Worm (Caenorhabditis elegans): ENCODE results near the gene cyp-33A1.

- TF ChIP-seq nhr-43 (tag; optimal IDR thresholded peaks at IDR 0.05; ENCODE audit: poor library complexity, severe bottlenecking) (no peak), nhr-76 (tag; optimal IDR thresholded peaks at IDR 0.05) (no peak), ztf-11 (tag; optimal IDR thresholded peaks at IDR 0.05) (no peak), ceh-16 (tag; optimal IDR thresholded peaks at IDR 0.05) (no peak), ZK546.5 (tag; optimal IDR thresholded peaks at IDR 0.05) (no peak), pha-4 (tag; optimal IDR thresholded peaks at IDR 0.05) (no peak), fkh-10 (GFP tag; optimal IDR thresholded peaks at IDR 0.05) (no peak), daf-12 (tag; optimal IDR thresholded peaks at IDR 0.05) (no peak), mdl-1 (tag; optimal IDR thresholded peaks at IDR 0.05) (no peak)
Observed at ce11 chrV:7708525-7708924, 27.3 kb upstream of the cyp-33A1 start, which contains the start of gene ZK105.11.

All from whole organism, L3 larva.